Fruit fly (Drosophila melanogaster): ENCODE results near the gene CG12177.

- TF ChIP-seq CG8478 (optimal IDR thresholded peaks at IDR 0.05) (no peak), pan (optimal IDR thresholded peaks at IDR 0.05) (no peak), psq (optimal IDR thresholded peaks at IDR 0.05) (no peak), EcR (GFP tag; optimal IDR thresholded peaks at IDR 0.05) (no peak), Dll (optimal IDR thresholded peaks at IDR 0.05) (no peak), usp (GFP tag; optimal IDR thresholded peaks at IDR 0.05) (no peak)
These were observed 35.5 kb downstream of the CG12177 start for dm6 chrX:13644696-13645393.

All from whole organism.